Fruit fly (Drosophila melanogaster) whole organism, embryonic: ENCODE measurements around the gene FIG4.

Experiments used
- Abd-B ChIP-seq: fragments of 200-800 bp; sonication (Bioruptor generic); optimal IDR thresholded peaks from 2 replicates; lab custom pipeline; 2018; ENCODE audit warnings: missing biosample characterization, mild to moderate bottlenecking, missing genetic modification characterization, moderate library complexity
- Atf-2 ChIP-seq: fragments of 200-800 bp; sonication (Bioruptor generic); optimal IDR thresholded peaks from 2 replicates; lab custom pipeline; 2016; ENCODE audit warnings: missing biosample characterization, missing genetic modification characterization
- Atf3 ChIP-seq: fragments of 200-800 bp; sonication (Bioruptor generic); optimal IDR thresholded peaks from 3 replicates; lab custom pipeline; 2016; ENCODE audit warnings: missing biosample characterization, missing genetic modification characterization
- CG10267 ChIP-seq: fragments of 200-800 bp; sonication (Bioruptor generic); optimal IDR thresholded peaks from 2 replicates; lab custom pipeline; 2018; ENCODE audit warnings: missing biosample characterization, mild to moderate bottlenecking, missing genetic modification characterization, moderate library complexity
- CG10366 ChIP-seq: fragments of 200-800 bp; sonication (Bioruptor generic); IDR thresholded peaks from 2 replicates; pipeline ENCODE4 v1.3.6; 2022; ENCODE audit warnings: missing biosample characterization, missing genetic modification characterization
- CG10431 ChIP-seq: fragments of 200-800 bp; sonication (Bioruptor generic); optimal IDR thresholded peaks from 3 replicates; lab custom pipeline; 2018; ENCODE audit warnings: missing biosample characterization, mild to moderate bottlenecking, missing genetic modification characterization
- CG10565 ChIP-seq: fragments of 200-800 bp; sonication (Bioruptor generic); optimal IDR thresholded peaks from 3 replicates; lab custom pipeline; 2016; ENCODE audit warnings: missing biosample characterization, mild to moderate bottlenecking, missing genetic modification characterization
- CG11723 ChIP-seq: fragments of 200-800 bp; sonication (Bioruptor generic); optimal IDR thresholded peaks from 2 replicates; lab custom pipeline; 2017; ENCODE audit warnings: missing biosample characterization, mild to moderate bottlenecking, missing genetic modification characterization
- CG13296 ChIP-seq: fragments of 200-800 bp; sonication (Bioruptor generic); optimal IDR thresholded peaks from 3 replicates; lab custom pipeline; 2018; ENCODE audit warnings: missing biosample characterization, mild to moderate bottlenecking, missing genetic modification characterization
- CG13424 ChIP-seq: fragments of 200-800 bp; sonication (Bioruptor generic); optimal IDR thresholded peaks from 2 replicates; lab custom pipeline; 2019; ENCODE audit warnings: missing biosample characterization, mild to moderate bottlenecking, missing genetic modification characterization, moderate library complexity
- CG14667 ChIP-seq: fragments of 200-800 bp; sonication (Bioruptor generic); IDR thresholded peaks from 2 replicates; pipeline ENCODE4 v1.3.6; 2022; ENCODE audit warnings: missing biosample characterization, missing genetic modification characterization
- CG15011 ChIP-seq: fragments of 200-800 bp; sonication (Bioruptor generic); optimal IDR thresholded peaks from 3 replicates; lab custom pipeline; 2018; ENCODE audit warnings: missing biosample characterization, mild to moderate bottlenecking, missing genetic modification characterization
- CG18619 ChIP-seq: fragments of 200-800 bp; sonication (Bioruptor generic); optimal IDR thresholded peaks from 3 replicates; lab custom pipeline; 2017; ENCODE audit warnings: missing biosample characterization, mild to moderate bottlenecking, missing genetic modification characterization
- CG2875 ChIP-seq: fragments of 200-800 bp; sonication (Bioruptor generic); optimal IDR thresholded peaks from 2 replicates; lab custom pipeline; 2017; ENCODE audit warnings: missing biosample characterization, mild to moderate bottlenecking, missing genetic modification characterization, missing genetic modification reagents
- CG3065 ChIP-seq: fragments of 200-800 bp; sonication (Bioruptor generic); optimal IDR thresholded peaks from 2 replicates; lab custom pipeline; 2016; ENCODE audit warnings: missing biosample characterization, missing genetic modification characterization
- CG33213 ChIP-seq: fragments of 200-800 bp; sonication (Bioruptor generic); optimal IDR thresholded peaks from 3 replicates; lab custom pipeline; 2016; ENCODE audit warnings: missing biosample characterization, missing genetic modification characterization
- CG4730 ChIP-seq: fragments of 200-800 bp; sonication (Bioruptor generic); IDR thresholded peaks from 2 replicates; pipeline ENCODE4 v1.3.6; 2022; ENCODE audit warnings: missing biosample characterization, missing genetic modification characterization
- CG7271 ChIP-seq: fragments of 200-800 bp; sonication (Bioruptor generic); optimal IDR thresholded peaks from 2 replicates; lab custom pipeline; 2018; ENCODE audit warnings: missing biosample characterization, mild to moderate bottlenecking, missing genetic modification characterization, moderate library complexity
- CG7372 ChIP-seq: fragments of 200-800 bp; sonication (Bioruptor generic); IDR thresholded peaks from 2 replicates; pipeline ENCODE4 v1.3.6; 2022; ENCODE audit warnings: missing biosample characterization, missing genetic modification characterization
- CG7963 ChIP-seq: fragments of 200-800 bp; sonication (Bioruptor generic); IDR thresholded peaks from 3 replicates; pipeline ENCODE4 v1.3.6; 2022; ENCODE audit warnings: missing biosample characterization, missing genetic modification characterization; ENCODE audit not compliant: partially characterized antibody
- CG9215 ChIP-seq: fragments of 200-800 bp; sonication (Bioruptor generic); IDR thresholded peaks from 2 replicates; pipeline ENCODE4 v1.3.6; 2022; ENCODE audit warnings: missing biosample characterization, missing genetic modification characterization
- CG9797 ChIP-seq: fragments of 200-800 bp; sonication (Bioruptor generic); optimal IDR thresholded peaks from 3 replicates; lab custom pipeline; 2018; ENCODE audit warnings: missing biosample characterization, mild to moderate bottlenecking, missing genetic modification characterization
- CG9932 ChIP-seq: fragments of 200-800 bp; sonication (Bioruptor generic); IDR thresholded peaks from 2 replicates; pipeline ENCODE4 v1.3.6; 2022; ENCODE audit warnings: missing biosample characterization, missing genetic modification characterization
- D19A ChIP-seq: fragments of 200-800 bp; optimal IDR thresholded peaks from 3 replicates; lab custom pipeline; 2019; ENCODE audit warnings: missing biosample characterization, mild to moderate bottlenecking, missing genetic modification characterization, moderate library complexity
- D19B ChIP-seq: fragments of 200-800 bp; sonication (Bioruptor generic); optimal IDR thresholded peaks from 2 replicates; lab custom pipeline; 2017; ENCODE audit warnings: missing biosample characterization, mild to moderate bottlenecking, missing genetic modification characterization
- Gsc ChIP-seq: fragments of 200-800 bp; sonication (Bioruptor generic); IDR thresholded peaks from 2 replicates; pipeline ENCODE4 v1.3.6; 2022; ENCODE audit warnings: missing biosample characterization, missing genetic modification characterization
- HLH3B ChIP-seq: fragments of 200-800 bp; sonication (Bioruptor generic); IDR thresholded peaks from 2 replicates; pipeline ENCODE4 v1.3.6; 2022; ENCODE audit warnings: missing biosample characterization, missing genetic modification characterization
- Med ChIP-seq: fragments of 200-800 bp; sonication (Bioruptor generic); peaks from one replicate; lab custom pipeline; 2016; ENCODE audit warnings: missing biosample characterization, missing genetic modification characterization, mild to moderate bottlenecking, inconsistent platforms, moderate library complexity
- Mes4 ChIP-seq: fragments of 200-800 bp; sonication (Bioruptor generic); optimal IDR thresholded peaks from 2 replicates; lab custom pipeline; 2016; ENCODE audit warnings: missing biosample characterization, missing genetic modification characterization
- Myb ChIP-seq: fragments of 200-800 bp; sonication (Bioruptor generic); optimal IDR thresholded peaks from 2 replicates; lab custom pipeline; 2016; ENCODE audit warnings: missing biosample characterization, missing genetic modification characterization
- Neu2 ChIP-seq: fragments of 200-800 bp; sonication (Bioruptor generic); optimal IDR thresholded peaks from 3 replicates; lab custom pipeline; 2016; ENCODE audit warnings: missing biosample characterization, missing genetic modification characterization, borderline replicate concordance
- Opbp ChIP-seq: fragments of 200-800 bp; sonication (Bioruptor generic); IDR thresholded peaks from 3 replicates; pipeline ENCODE4 v1.3.6; 2022; ENCODE audit warnings: missing biosample characterization, missing genetic modification characterization; ENCODE audit not compliant: partially characterized antibody
- YL-1 ChIP-seq: fragments of 200-800 bp; sonication (Bioruptor generic); optimal IDR thresholded peaks from 3 replicates; lab custom pipeline; 2017; ENCODE audit warnings: missing biosample characterization, mild to moderate bottlenecking, missing genetic modification characterization
- ab ChIP-seq: fragments of 200-800 bp; sonication (Bioruptor generic); optimal IDR thresholded peaks from 2 replicates; lab custom pipeline; 2016; ENCODE audit warnings: missing biosample characterization, missing genetic modification characterization
- ci ChIP-seq: fragments of 200-800 bp; sonication (Bioruptor generic); IDR thresholded peaks from 3 replicates; pipeline ENCODE4 v1.3.6; 2022; ENCODE audit warnings: missing biosample characterization, missing genetic modification characterization
- dm ChIP-seq: fragments of 200-800 bp; sonication (Bioruptor generic); optimal IDR thresholded peaks from 3 replicates; lab custom pipeline; 2016; ENCODE audit warnings: missing biosample characterization, missing genetic modification characterization
- dmrt11E ChIP-seq: fragments of 200-800 bp; sonication (Bioruptor generic); optimal IDR thresholded peaks from 3 replicates; lab custom pipeline; 2018; ENCODE audit warnings: missing biosample characterization, mild to moderate bottlenecking, missing genetic modification characterization, moderate library complexity
- fd102C ChIP-seq: fragments of 200-800 bp; sonication (Bioruptor generic); optimal IDR thresholded peaks from 2 replicates; lab custom pipeline; 2018; ENCODE audit warnings: missing biosample characterization, mild to moderate bottlenecking, missing genetic modification characterization, moderate library complexity
- fd96Cb ChIP-seq: fragments of 200-800 bp; sonication (Bioruptor generic); optimal IDR thresholded peaks from 2 replicates; lab custom pipeline; 2018; ENCODE audit warnings: missing biosample characterization, mild to moderate bottlenecking, missing genetic modification characterization, moderate library complexity
- kay ChIP-seq: fragments of 200-800 bp; sonication (Bioruptor generic); optimal IDR thresholded peaks from 2 replicates; lab custom pipeline; 2016; ENCODE audit warnings: missing biosample characterization, missing genetic modification characterization
- lilli ChIP-seq: fragments of 200-800 bp; sonication (Bioruptor generic); optimal IDR thresholded peaks from 3 replicates; lab custom pipeline; 2016; ENCODE audit warnings: missing biosample characterization, missing genetic modification characterization
- maf-S ChIP-seq: fragments of 200-800 bp; sonication (Bioruptor generic); optimal IDR thresholded peaks from 2 replicates; lab custom pipeline; 2016; ENCODE audit warnings: missing biosample characterization, missing genetic modification characterization
- nmo ChIP-seq: fragments of 200-800 bp; sonication (Bioruptor generic); optimal IDR thresholded peaks from 2 replicates; lab custom pipeline; 2018; ENCODE audit warnings: missing biosample characterization, mild to moderate bottlenecking, missing genetic modification characterization, moderate library complexity
- otp ChIP-seq: fragments of 200-800 bp; sonication (Bioruptor generic); IDR thresholded peaks from 3 replicates; pipeline ENCODE4, ENCODE4 v1.3.6; 2022; ENCODE audit warnings: missing biosample characterization, missing genetic modification characterization
- pan ChIP-seq, 4 experiments: fragments of >200 bp in 3 of 4; fragments of 200-800 bp in 1 of 4; sonication (Bioruptor generic) in 1 of 4; optimal IDR thresholded peaks in 3 of 4; IDR thresholded peaks in 1 of 4; 2 replicates each; pipeline versions ENCODE4 v1.3.6 to Lab custom; 2017 to 2022; ENCODE audit warnings: missing biosample characterization in 2 of 4, missing genetic modification characterization in 2 of 4, mixed read lengths in 1 of 4
- phol ChIP-seq: fragments of 200-800 bp; sonication (Bioruptor generic); optimal IDR thresholded peaks from 3 replicates; lab custom pipeline; 2018; ENCODE audit warnings: missing biosample characterization, mild to moderate bottlenecking, missing genetic modification characterization, moderate library complexity
- psq ChIP-seq: fragments of 200-800 bp; sonication (Bioruptor generic); optimal IDR thresholded peaks from 2 replicates; lab custom pipeline; 2017; ENCODE audit warnings: missing biosample characterization, missing genetic modification characterization
- pzg ChIP-seq: fragments of 200-800 bp; sonication (Bioruptor generic); optimal IDR thresholded peaks from 3 replicates; lab custom pipeline; 2018; ENCODE audit warnings: missing biosample characterization, mild to moderate bottlenecking, missing genetic modification characterization, moderate library complexity
- ro ChIP-seq: fragments of 200-800 bp; sonication (Bioruptor generic); IDR thresholded peaks from 2 replicates; pipeline ENCODE4 v1.3.6; 2022; ENCODE audit warnings: missing biosample characterization, missing genetic modification characterization
- sens ChIP-seq: fragments of 200-800 bp; sonication (Bioruptor generic); peaks from one replicate; lab custom pipeline; 2016; ENCODE audit warnings: missing biosample characterization, missing genetic modification characterization
- trem ChIP-seq: fragments of 200-800 bp; optimal IDR thresholded peaks from 3 replicates; lab custom pipeline; 2019; ENCODE audit warnings: missing biosample characterization, mild to moderate bottlenecking, missing genetic modification characterization, moderate library complexity
- wdn ChIP-seq: fragments of 200-800 bp; sonication (Bioruptor generic); IDR thresholded peaks from 2 replicates; pipeline ENCODE4 v1.3.6; 2022; ENCODE audit warnings: missing biosample characterization, missing genetic modification characterization

Gene FIG4

DNA sequence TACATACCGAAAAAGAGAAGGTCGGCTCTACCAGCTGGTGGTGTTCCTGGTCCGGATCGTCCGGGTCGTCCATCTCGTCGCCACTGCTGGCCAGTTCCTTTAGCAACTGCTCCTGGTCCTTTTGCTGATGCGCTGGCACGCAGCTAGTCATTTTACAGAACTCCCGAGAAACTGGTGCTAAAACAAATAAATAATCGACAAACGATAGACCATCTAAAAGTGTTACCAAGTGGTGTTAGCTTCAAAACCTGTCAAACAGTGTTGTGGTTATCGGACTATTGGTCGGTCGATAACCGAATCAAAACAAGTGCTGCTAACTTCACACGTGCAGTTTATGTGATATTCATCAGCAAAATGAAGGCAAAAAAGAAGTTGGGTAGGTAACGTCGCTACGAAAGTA is 20.5 kb upstream of the FIG4 start, which contains the start of the genes morgue and Elp3 (continued):
- TF ChIP-seq kay = no peak
- no peak for TF ChIP-seq D19A
- no peak for TF ChIP-seq CG13424 (tag; lab: Kevin White, UChicago)
- no peak for TF ChIP-seq dmrt11E (tag; lab: Kevin White, UChicago)
- TF ChIP-seq trem (tag; lab: Kevin White, UChicago) = peak; percentile 91
- TF ChIP-seq CG33213 = no peak
- no peak for TF ChIP-seq CG2875 (GFP tag; lab: Kevin White, UChicago)
- TF ChIP-seq Neu2 (GFP tag; lab: Kevin White, UChicago) = no peak
- TF ChIP-seq ro = no peak
- no peak for TF ChIP-seq otp (GFP tag; lab: Robert Waterston, UW)
- peak; percentile 56 for TF ChIP-seq CG10267
- TF ChIP-seq CG10431 (GFP tag; lab: Kevin White, UChicago) = no peak
- no peak for TF ChIP-seq CG10366 (GFP tag; lab: Robert Waterston, UW)
- TF ChIP-seq ci (GFP tag; lab: Robert Waterston, UW) = no peak
- TF ChIP-seq Abd-B (GFP tag; lab: Kevin White, UChicago) = no peak
- peak; percentile 89 for TF ChIP-seq YL-1
- peak; percentile 73 for TF ChIP-seq Med
- no peak for TF ChIP-seq CG4730
- TF ChIP-seq sens = peak; percentile 56
- no peak for TF ChIP-seq wdn (GFP tag; lab: Robert Waterston, UW)
- no peak for TF ChIP-seq CG13296 (GFP tag; lab: Kevin White, UChicago)
- TF ChIP-seq HLH3B (GFP tag; lab: Robert Waterston, UW) = no peak
- TF ChIP-seq pzg (GFP tag; lab: Kevin White, UChicago) = peak; percentile 84
- no peak for TF ChIP-seq lilli (GFP tag; lab: Kevin White, UChicago)
- no peak for TF ChIP-seq pan (optimal IDR thresholded peaks at IDR 0.05; lab: Kevin White, UChicago)
- TF ChIP-seq pan (GFP tag; optimal IDR thresholded peaks at IDR 0.05 in 1 of 2, IDR thresholded peaks at IDR 0.05 in 1 of 2) = no peak
- no peak for TF ChIP-seq CG11723 (GFP tag; lab: Kevin White, UChicago)
- TF ChIP-seq maf-S (GFP tag; lab: Kevin White, UChicago) = no peak
- no peak for TF ChIP-seq Mes4 (GFP tag; lab: Kevin White, UChicago)
- TF ChIP-seq CG7372 (GFP tag; lab: Robert Waterston, UW) = no peak
- peak; percentile 11 for TF ChIP-seq phol
- TF ChIP-seq CG18619 (GFP tag; lab: Kevin White, UChicago) = no peak
- no peak for TF ChIP-seq Atf-2 (GFP tag; lab: Kevin White, UChicago)
- TF ChIP-seq nmo (GFP tag; lab: Kevin White, UChicago) = peak; percentile 5
- TF ChIP-seq Opbp (GFP tag; lab: Robert Waterston, UW) = peak; percentile 72; the same call in 2 of the 3 replicates
- TF ChIP-seq fd96Cb (tag; lab: Kevin White, UChicago) = no peak
- TF ChIP-seq ab (GFP tag; lab: Kevin White, UChicago) = no peak
- TF ChIP-seq Myb = peak; percentile 34
- TF ChIP-seq CG7963 (GFP tag; lab: Robert Waterston, UW) = peak; percentile 83
- TF ChIP-seq dm (GFP tag; lab: Kevin White, UChicago) = peak; percentile 89
- no peak for TF ChIP-seq psq (GFP tag; lab: Kevin White, UChicago)
- no peak for TF ChIP-seq D19B (GFP tag; lab: Kevin White, UChicago)
- TF ChIP-seq CG7271 (tag; lab: Kevin White, UChicago) = no peak
- no peak for TF ChIP-seq CG15011
- no peak for TF ChIP-seq CG14667
- no peak for TF ChIP-seq CG9932 (GFP tag; lab: Robert Waterston, UW)
- no peak for TF ChIP-seq Atf3
- TF ChIP-seq CG3065 (GFP tag; lab: Kevin White, UChicago) = no peak
- peak; percentile 71 for TF ChIP-seq CG9797
- no peak for TF ChIP-seq CG10565 (GFP tag; lab: Kevin White, UChicago)
- no peak for TF ChIP-seq fd102C (GFP tag; lab: Kevin White, UChicago)
- no peak for TF ChIP-seq CG9215 (GFP tag; lab: Robert Waterston, UW)
- TF ChIP-seq Gsc (GFP tag; lab: Robert Waterston, UW) = no peak
